Worm (Caenorhabditis elegans): Measurements from ENCODE around the gene dop-5.

Gene dop-5

ce11 chrV:11314025-11314880 is 51.8 kb downstream of the dop-5 start (continued):
- TF ChIP-seq efl-1 (GFP tag; optimal IDR thresholded peaks at IDR 0.05), result peak; percentile 53
- TF ChIP-seq lsy-27 (tag; optimal IDR thresholded peaks at IDR 0.05; ENCODE audit: borderline replicate concordance, insufficient read depth), result peak; percentile 92
- TF ChIP-seq Y53G8AR.9 (GFP tag; conservative IDR thresholded peaks at IDR 0.05), result peak; percentile 96
- TF ChIP-seq hlh-26 (GFP tag; conservative IDR thresholded peaks at IDR 0.05), result peak; percentile 84
- peak; percentile 99 for TF ChIP-seq ets-4 (GFP tag; optimal IDR thresholded peaks at IDR 0.05)
- TF ChIP-seq ccch-3 (GFP tag; optimal IDR thresholded peaks at IDR 0.05), result peak; percentile 90
- peak; percentile 86 for TF ChIP-seq ceh-100 (GFP tag; IDR thresholded peaks at IDR 0.05)
- TF ChIP-seq attf-5 (GFP tag; optimal IDR thresholded peaks at IDR 0.05), result peak; percentile 96
- TF ChIP-seq die-1 (tag; optimal IDR thresholded peaks at IDR 0.05), result peak; percentile 98
- peak; percentile 94 for TF ChIP-seq sea-2 (GFP tag; IDR thresholded peaks at IDR 0.05)
- TF ChIP-seq ceh-91 (GFP tag; IDR thresholded peaks at IDR 0.05), result peak; percentile 65
- TF ChIP-seq snpc-1.1 (tag; optimal IDR thresholded peaks at IDR 0.05; ENCODE audit: insufficient read depth), result peak; percentile 87
- TF ChIP-seq F57C9.4 (tag; optimal IDR thresholded peaks at IDR 0.05), result peak; percentile 96
- TF ChIP-seq tbp1 (GFP tag; optimal IDR thresholded peaks at IDR 0.05), result peak; percentile 100
- TF ChIP-seq somi-1 (GFP tag; optimal IDR thresholded peaks at IDR 0.05), result peak; percentile 95
- peak; percentile 99 for TF ChIP-seq egl-44 (GFP tag; IDR thresholded peaks at IDR 0.05)
- peak; percentile 95 for TF ChIP-seq ztf-28 (GFP tag; IDR thresholded peaks at IDR 0.05)
- TF ChIP-seq F37B4.10 (GFP tag; IDR thresholded peaks at IDR 0.05), result peak; percentile 98; the same call in 1 of the 2 replicates
- peak; percentile 94 to 98 for TF ChIP-seq rec-8 (tag; optimal IDR thresholded peaks at IDR 0.05)
- TF ChIP-seq B0261.1 (tag; optimal IDR thresholded peaks at IDR 0.05), result peak; percentile 100
- TF ChIP-seq dpl-1 (GFP tag; optimal IDR thresholded peaks at IDR 0.05), result peak; percentile 61

- no peak for TF ChIP-seq egl-18 (GFP tag; IDR thresholded peaks at IDR 0.05)
- no peak for TF ChIP-seq nhr-179 (tag; optimal IDR thresholded peaks at IDR 0.05)
- TF ChIP-seq ceh-58 (GFP tag; IDR thresholded peaks at IDR 0.05), result no peak
These were observed 53.1 kb downstream of the dop-5 start for ce11 chrV:11312904-11313303.

Measured in whole organism, young adult.